Worm (Caenorhabditis elegans): ENCODE data around the gene Y37E11B.7.

Gene Y37E11B.7

ce11 chrIV:3604104-3604503, 4.1 kb upstream of the Y37E11B.7 start:
- TF ChIP-seq B0310.2 (tag; optimal IDR thresholded peaks at IDR 0.05) (no peak), aly-1 (tag; optimal IDR thresholded peaks at IDR 0.05) (no peak), hmg-4 (GFP tag; optimal IDR thresholded peaks at IDR 0.05) (no peak), tbx-11 (GFP tag; IDR thresholded peaks at IDR 0.05) (no peak), ama-1 (optimal IDR thresholded peaks at IDR 0.05) (no peak), flt-1 (GFP tag; IDR thresholded peaks at IDR 0.05) (no peak), tbx-37 (GFP tag; conservative IDR thresholded peaks at IDR 0.05) (no peak), F13C5.2 (tag; optimal IDR thresholded peaks at IDR 0.05) (no peak), scrt-1 (GFP tag; IDR thresholded peaks at IDR 0.05) (no peak), hnd-1 (tag; optimal IDR thresholded peaks at IDR 0.05) (no peak), ceh-13 (GFP tag; optimal IDR thresholded peaks at IDR 0.05) (no peak), ceh-36 (tag; optimal IDR thresholded peaks at IDR 0.05) (no peak), ets-7 (tag; optimal IDR thresholded peaks at IDR 0.05) (no peak), sea-1 (GFP tag; conservative IDR thresholded peaks at IDR 0.05) (no peak), pes-1 (GFP tag; IDR thresholded peaks at IDR 0.05) (no peak), hmbx-1 (tag; optimal IDR thresholded peaks at IDR 0.05) (no peak), tra-4 (tag; optimal IDR thresholded peaks at IDR 0.05) (no peak)

DNA sequence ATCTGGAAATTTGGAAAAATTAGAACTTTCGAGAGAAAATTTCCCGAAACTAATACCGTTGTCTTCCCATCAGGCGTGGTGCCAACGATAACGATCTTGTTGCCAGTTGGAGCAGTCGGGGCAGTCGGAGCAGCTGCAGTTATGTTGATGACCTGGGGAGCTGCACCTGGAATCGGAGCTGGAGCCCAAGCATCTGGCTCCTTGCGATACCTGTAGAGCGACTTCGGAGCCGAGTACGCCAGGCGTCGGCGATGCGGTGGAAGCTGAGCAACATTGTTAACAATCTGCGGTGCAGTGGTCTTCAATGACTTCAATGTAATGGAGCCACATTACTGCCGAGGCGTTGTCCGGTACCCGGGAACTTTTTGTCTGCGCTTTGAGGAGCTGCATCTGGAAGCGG, 1.9 kb upstream of the Y37E11B.7 start:
- TF ChIP-seq flt-1 (GFP tag; IDR thresholded peaks at IDR 0.05): no peak
- TF ChIP-seq tbx-11 (GFP tag; IDR thresholded peaks at IDR 0.05): no peak
- no peak for TF ChIP-seq scrt-1 (GFP tag; IDR thresholded peaks at IDR 0.05)
- no peak for TF ChIP-seq hmbx-1 (tag; optimal IDR thresholded peaks at IDR 0.05)
- TF ChIP-seq pes-1 (GFP tag; IDR thresholded peaks at IDR 0.05): no peak
- TF ChIP-seq aly-1 (tag; optimal IDR thresholded peaks at IDR 0.05): no peak
- TF ChIP-seq hmg-4 (GFP tag; optimal IDR thresholded peaks at IDR 0.05): no peak
- TF ChIP-seq tra-4 (tag; optimal IDR thresholded peaks at IDR 0.05): no peak
- TF ChIP-seq sea-1 (GFP tag; conservative IDR thresholded peaks at IDR 0.05): no peak
- no peak for TF ChIP-seq B0310.2 (tag; optimal IDR thresholded peaks at IDR 0.05)
- no peak for TF ChIP-seq ets-7 (tag; optimal IDR thresholded peaks at IDR 0.05)
- no peak for TF ChIP-seq F13C5.2 (tag; optimal IDR thresholded peaks at IDR 0.05)
- no peak for TF ChIP-seq tbx-37 (GFP tag; conservative IDR thresholded peaks at IDR 0.05)
- no peak for TF ChIP-seq ceh-36 (tag; optimal IDR thresholded peaks at IDR 0.05)

ce11 chrIV:3599126-3599525, 838 bp downstream of the Y37E11B.7 start, which contains the start of gene Y37E11B.6:
Y37E11B.6 (minus strand) TSS chrIV:3599306.
- TF ChIP-seq hmbx-1 (tag; optimal IDR thresholded peaks at IDR 0.05): no peak
- no peak for TF ChIP-seq tbx-11 (GFP tag; IDR thresholded peaks at IDR 0.05)
- no peak for TF ChIP-seq scrt-1 (GFP tag; IDR thresholded peaks at IDR 0.05)
- TF ChIP-seq aly-1 (tag; optimal IDR thresholded peaks at IDR 0.05): no peak
- no peak for TF ChIP-seq ets-7 (tag; optimal IDR thresholded peaks at IDR 0.05)
- TF ChIP-seq hmg-4 (GFP tag; optimal IDR thresholded peaks at IDR 0.05): no peak
- no peak for TF ChIP-seq tbx-37 (GFP tag; conservative IDR thresholded peaks at IDR 0.05)

- no peak for TF ChIP-seq ets-7 (tag; optimal IDR thresholded peaks at IDR 0.05)
- TF ChIP-seq tbx-37 (GFP tag; conservative IDR thresholded peaks at IDR 0.05): no peak
- no peak for TF ChIP-seq tra-4 (tag; optimal IDR thresholded peaks at IDR 0.05)
- no peak for TF ChIP-seq flt-1 (GFP tag; IDR thresholded peaks at IDR 0.05)
- TF ChIP-seq ceh-13 (GFP tag; optimal IDR thresholded peaks at IDR 0.05): no peak
- TF ChIP-seq aly-1 (tag; optimal IDR thresholded peaks at IDR 0.05): no peak
- no peak for TF ChIP-seq hmbx-1 (tag; optimal IDR thresholded peaks at IDR 0.05)
- no peak for TF ChIP-seq hmg-4 (GFP tag; optimal IDR thresholded peaks at IDR 0.05)
- TF ChIP-seq tbx-11 (GFP tag; IDR thresholded peaks at IDR 0.05): no peak
Observed at ce11 chrIV:3598452-3598851, 1.5 kb downstream of the Y37E11B.7 start, which contains the start of gene Y37E11B.5. Y37E11B.5 (minus strand) TSS chrIV:3598552.

DNA sequence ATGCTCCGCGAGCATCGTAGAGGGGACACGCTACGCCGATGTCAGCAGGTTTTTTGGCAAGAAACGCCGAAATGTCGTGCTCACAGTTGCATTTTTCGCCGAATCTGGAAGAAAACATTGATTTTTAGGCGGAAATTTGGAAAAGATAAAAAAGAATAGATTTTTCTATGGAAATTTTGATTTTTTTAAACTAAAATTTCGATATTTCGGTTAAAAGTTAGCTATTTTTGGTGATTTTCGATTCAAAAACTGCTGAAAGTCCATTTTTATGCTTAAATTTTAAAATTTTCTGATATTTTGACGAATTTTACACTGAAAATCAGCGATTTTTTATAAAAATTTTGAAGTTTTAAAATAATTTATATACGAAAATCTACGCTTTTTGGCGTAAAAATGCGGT, 2.6 kb downstream of the Y37E11B.7 start:
- TF ChIP-seq pes-1 (GFP tag; IDR thresholded peaks at IDR 0.05): no peak
- TF ChIP-seq ama-1 (optimal IDR thresholded peaks at IDR 0.05): no peak
- no peak for TF ChIP-seq sea-1 (GFP tag; conservative IDR thresholded peaks at IDR 0.05)
- TF ChIP-seq hmg-4 (GFP tag; optimal IDR thresholded peaks at IDR 0.05): no peak
- TF ChIP-seq scrt-1 (GFP tag; IDR thresholded peaks at IDR 0.05): no peak
- no peak for TF ChIP-seq tra-4 (tag; optimal IDR thresholded peaks at IDR 0.05)
- no peak for TF ChIP-seq tbx-11 (GFP tag; IDR thresholded peaks at IDR 0.05)
- TF ChIP-seq B0310.2 (tag; optimal IDR thresholded peaks at IDR 0.05): no peak
- TF ChIP-seq hmbx-1 (tag; optimal IDR thresholded peaks at IDR 0.05): no peak
- no peak for TF ChIP-seq tbx-37 (GFP tag; conservative IDR thresholded peaks at IDR 0.05)
- no peak for TF ChIP-seq ceh-36 (tag; optimal IDR thresholded peaks at IDR 0.05)
- no peak for TF ChIP-seq F13C5.2 (tag; optimal IDR thresholded peaks at IDR 0.05)
- no peak for TF ChIP-seq aly-1 (tag; optimal IDR thresholded peaks at IDR 0.05)
- TF ChIP-seq flt-1 (GFP tag; IDR thresholded peaks at IDR 0.05): no peak
- no peak for TF ChIP-seq ets-7 (tag; optimal IDR thresholded peaks at IDR 0.05)
- no peak for TF ChIP-seq hnd-1 (tag; optimal IDR thresholded peaks at IDR 0.05)
- no peak for TF ChIP-seq ceh-13 (GFP tag; optimal IDR thresholded peaks at IDR 0.05)

DNA sequence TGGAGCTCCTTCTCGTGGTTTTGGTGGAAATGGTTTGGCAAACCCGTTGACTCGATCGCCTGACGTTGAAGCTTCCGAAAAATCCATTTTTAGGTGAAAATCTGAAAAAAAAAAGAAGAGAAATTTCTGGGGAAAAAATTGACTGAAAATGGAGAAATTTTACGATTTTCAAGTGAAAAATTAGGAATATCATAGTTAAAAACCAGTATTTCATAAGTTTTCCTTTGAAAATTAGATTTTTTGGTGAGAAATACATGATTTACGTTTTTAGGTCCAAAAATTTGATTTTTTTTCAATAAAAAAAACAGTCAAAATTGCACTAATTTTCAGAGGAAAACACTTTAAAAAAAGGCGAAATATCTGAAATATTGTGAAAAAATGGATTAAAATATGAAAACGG, 6.5 kb downstream of the Y37E11B.7 start, which contains the start of gene taf-2:
Gene taf-2 (minus strand): TSS at position 101 of the 400 bp plus-strand sequence.
- TF ChIP-seq tbx-37 (GFP tag; conservative IDR thresholded peaks at IDR 0.05) (no peak), pes-1 (GFP tag; IDR thresholded peaks at IDR 0.05) (no peak), hmbx-1 (tag; optimal IDR thresholded peaks at IDR 0.05) (no peak), hnd-1 (tag; optimal IDR thresholded peaks at IDR 0.05) (no peak), hmg-4 (GFP tag; optimal IDR thresholded peaks at IDR 0.05) (no peak), flt-1 (GFP tag; IDR thresholded peaks at IDR 0.05) (no peak), ceh-13 (GFP tag; optimal IDR thresholded peaks at IDR 0.05) (no peak), ama-1 (optimal IDR thresholded peaks at IDR 0.05) (no peak), scrt-1 (GFP tag; IDR thresholded peaks at IDR 0.05) (no peak), sea-1 (GFP tag; conservative IDR thresholded peaks at IDR 0.05) (no peak), aly-1 (tag; optimal IDR thresholded peaks at IDR 0.05) (no peak), tra-4 (tag; optimal IDR thresholded peaks at IDR 0.05) (no peak), ceh-36 (tag; optimal IDR thresholded peaks at IDR 0.05) (no peak), F13C5.2 (tag; optimal IDR thresholded peaks at IDR 0.05) (no peak), ets-7 (tag; optimal IDR thresholded peaks at IDR 0.05) (no peak), tbx-11 (GFP tag; IDR thresholded peaks at IDR 0.05) (no peak), B0310.2 (tag; optimal IDR thresholded peaks at IDR 0.05) (no peak)

- no peak for TF ChIP-seq hmg-4 (GFP tag; optimal IDR thresholded peaks at IDR 0.05)
- no peak for TF ChIP-seq F13C5.2 (tag; optimal IDR thresholded peaks at IDR 0.05)
- no peak for TF ChIP-seq tbx-37 (GFP tag; conservative IDR thresholded peaks at IDR 0.05)
- TF ChIP-seq scrt-1 (GFP tag; IDR thresholded peaks at IDR 0.05): no peak
- no peak for TF ChIP-seq pes-1 (GFP tag; IDR thresholded peaks at IDR 0.05)
- TF ChIP-seq B0310.2 (tag; optimal IDR thresholded peaks at IDR 0.05): no peak
- no peak for TF ChIP-seq aly-1 (tag; optimal IDR thresholded peaks at IDR 0.05)
- TF ChIP-seq ets-7 (tag; optimal IDR thresholded peaks at IDR 0.05): no peak
- no peak for TF ChIP-seq flt-1 (GFP tag; IDR thresholded peaks at IDR 0.05)
- no peak for TF ChIP-seq hmbx-1 (tag; optimal IDR thresholded peaks at IDR 0.05)
Observed at ce11 chrIV:3590821-3591220, 9.1 kb downstream of the Y37E11B.7 start.

Data from whole organism, early embryonic.